Worm (Caenorhabditis elegans): Measurements from ENCODE around the gene try-1.

Gene try-1

DNA sequence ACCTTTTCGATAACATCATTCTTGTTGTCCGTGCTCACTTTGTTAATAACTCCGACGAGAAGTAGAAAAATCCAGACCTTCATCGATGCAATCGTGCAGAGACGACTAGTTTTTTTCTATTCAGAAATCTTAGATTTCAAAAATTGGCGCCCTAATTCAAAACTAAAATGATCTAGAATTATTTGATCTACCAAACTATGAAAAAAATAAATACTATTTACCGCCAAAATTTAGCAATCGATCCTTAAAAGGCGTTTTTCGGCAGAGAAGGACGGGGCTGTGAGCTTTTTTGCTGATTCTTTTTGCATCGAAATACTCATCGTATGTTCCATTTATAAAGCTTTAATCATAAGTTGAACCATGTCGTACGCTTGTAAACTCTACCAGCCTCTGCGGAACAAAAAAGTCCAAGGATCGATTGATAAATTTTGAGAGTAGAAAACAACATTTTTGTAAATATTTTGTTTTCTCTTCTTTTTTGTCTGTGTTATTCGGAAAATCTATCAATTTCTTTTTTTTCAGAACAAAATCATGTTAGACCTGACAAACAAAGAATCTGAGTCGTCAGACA is at the start of gene try-1, which contains the start of gene zyg-12:
Gene try-1, minus strand, starts transcription at position 148 of the 571 bp plus-strand sequence.
Gene zyg-12, plus strand, starts transcription at position 521 of the 571 bp plus-strand sequence.
- TF ChIP-seq klf-2 (GFP tag; conservative IDR thresholded peaks at IDR 0.05) = no peak
- TF ChIP-seq flt-1 (GFP tag; IDR thresholded peaks at IDR 0.05) = no peak
- no peak for TF ChIP-seq T22C8.4 (GFP tag; IDR thresholded peaks at IDR 0.05)
- no peak for TF ChIP-seq tab-1 (GFP tag; IDR thresholded peaks at IDR 0.05)
- no peak for TF ChIP-seq ztf-23 (GFP tag; IDR thresholded peaks at IDR 0.05)
- no peak for TF ChIP-seq cog-1 (tag; optimal IDR thresholded peaks at IDR 0.05)
- TF ChIP-seq ztf-29 (GFP tag; IDR thresholded peaks at IDR 0.05) = no peak
- TF ChIP-seq ref-1 (GFP tag; conservative IDR thresholded peaks at IDR 0.05) = no peak
- TF ChIP-seq med-1 (GFP tag; optimal IDR thresholded peaks at IDR 0.05; ENCODE audit: insufficient read depth) = no peak

- TF ChIP-seq ztf-29 (GFP tag; IDR thresholded peaks at IDR 0.05) (no peak), T22C8.4 (GFP tag; IDR thresholded peaks at IDR 0.05) (no peak), flt-1 (GFP tag; IDR thresholded peaks at IDR 0.05) (no peak), cog-1 (tag; optimal IDR thresholded peaks at IDR 0.05) (no peak), tab-1 (GFP tag; IDR thresholded peaks at IDR 0.05) (no peak), med-1 (GFP tag; optimal IDR thresholded peaks at IDR 0.05; ENCODE audit: insufficient read depth) (no peak), ref-1 (GFP tag; conservative IDR thresholded peaks at IDR 0.05) (no peak), ztf-23 (GFP tag; IDR thresholded peaks at IDR 0.05) (no peak), klf-2 (GFP tag; conservative IDR thresholded peaks at IDR 0.05) (no peak)
Measured at ce11 chrII:4999122-4999521, 49.8 kb upstream of the try-1 start, which contains the start of gene citk-2. citk-2 (plus strand) TSS chrII:4999520.

- TF ChIP-seq tab-1 (GFP tag; IDR thresholded peaks at IDR 0.05) (no peak), T22C8.4 (GFP tag; IDR thresholded peaks at IDR 0.05) (no peak), ref-1 (GFP tag; conservative IDR thresholded peaks at IDR 0.05) (no peak), cog-1 (tag; optimal IDR thresholded peaks at IDR 0.05) (no peak), ztf-29 (GFP tag; IDR thresholded peaks at IDR 0.05) (no peak), klf-2 (GFP tag; conservative IDR thresholded peaks at IDR 0.05) (no peak), ztf-23 (GFP tag; IDR thresholded peaks at IDR 0.05) (no peak), med-1 (GFP tag; optimal IDR thresholded peaks at IDR 0.05; ENCODE audit: insufficient read depth) (no peak), flt-1 (GFP tag; IDR thresholded peaks at IDR 0.05) (no peak)
Measured at ce11 chrII:4998657-4999056, 49.3 kb upstream of the try-1 start, which contains the start of gene F59A6.11. F59A6.11 (minus strand) TSS chrII:4998757.

ce11 chrII:4994939-4995338 is 45.6 kb upstream of the try-1 start, which contains the start of gene rnh-1.0:
rnh-1.0 (plus strand) TSS chrII:4995327.
- no peak for TF ChIP-seq ref-1 (GFP tag; conservative IDR thresholded peaks at IDR 0.05)
- TF ChIP-seq med-1 (GFP tag; optimal IDR thresholded peaks at IDR 0.05; ENCODE audit: insufficient read depth) = no peak
- no peak for TF ChIP-seq T22C8.4 (GFP tag; IDR thresholded peaks at IDR 0.05)
- TF ChIP-seq ztf-29 (GFP tag; IDR thresholded peaks at IDR 0.05) = no peak
- TF ChIP-seq cog-1 (tag; optimal IDR thresholded peaks at IDR 0.05) = no peak
- no peak for TF ChIP-seq ztf-23 (GFP tag; IDR thresholded peaks at IDR 0.05)
- no peak for TF ChIP-seq klf-2 (GFP tag; conservative IDR thresholded peaks at IDR 0.05)
- no peak for TF ChIP-seq flt-1 (GFP tag; IDR thresholded peaks at IDR 0.05)

- TF ChIP-seq klf-2 (GFP tag; conservative IDR thresholded peaks at IDR 0.05) (no peak), T22C8.4 (GFP tag; IDR thresholded peaks at IDR 0.05) (no peak), flt-1 (GFP tag; IDR thresholded peaks at IDR 0.05) (no peak), ref-1 (GFP tag; conservative IDR thresholded peaks at IDR 0.05) (no peak), cog-1 (tag; optimal IDR thresholded peaks at IDR 0.05) (no peak), ztf-23 (GFP tag; IDR thresholded peaks at IDR 0.05) (no peak), ztf-29 (GFP tag; IDR thresholded peaks at IDR 0.05) (no peak), tab-1 (GFP tag; IDR thresholded peaks at IDR 0.05) (no peak), med-1 (GFP tag; optimal IDR thresholded peaks at IDR 0.05; ENCODE audit: insufficient read depth) (no peak)
Measured at ce11 chrII:4993530-4994192, 44.3 kb upstream of the try-1 start, which contains the start of the genes eif-1 and vps-24. eif-1 (minus strand) TSS chrII:4993580. vps-24 (plus strand) TSS chrII:4993998.

ce11 chrII:4992977-4993376 is 43.6 kb upstream of the try-1 start, which contains the start of gene pigb-1:
pigb-1 (minus strand) TSS chrII:4993077.
- TF ChIP-seq klf-2 (GFP tag; conservative IDR thresholded peaks at IDR 0.05) (no peak), T22C8.4 (GFP tag; IDR thresholded peaks at IDR 0.05) (no peak), ref-1 (GFP tag; conservative IDR thresholded peaks at IDR 0.05) (no peak), tab-1 (GFP tag; IDR thresholded peaks at IDR 0.05) (no peak), ztf-29 (GFP tag; IDR thresholded peaks at IDR 0.05) (no peak), flt-1 (GFP tag; IDR thresholded peaks at IDR 0.05) (no peak)

DNA sequence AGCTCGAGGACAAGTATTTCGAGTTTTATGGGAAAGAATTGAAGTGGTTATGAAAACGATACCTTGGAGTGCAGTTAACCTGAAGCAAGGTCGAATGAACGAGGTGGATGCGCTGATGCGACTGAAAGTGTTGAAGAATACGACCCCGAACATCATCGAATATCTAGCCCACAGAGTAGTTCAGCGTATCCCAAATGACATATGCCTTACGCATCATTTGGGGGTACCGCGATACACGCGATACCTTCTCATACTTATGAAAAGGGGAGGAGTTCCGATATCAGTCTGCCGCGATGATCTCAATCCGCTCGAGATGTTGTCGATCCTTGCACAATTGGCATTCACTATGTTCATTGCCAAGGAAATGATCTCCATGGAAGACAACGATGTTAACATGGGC is 40.5 kb upstream of the try-1 start, which contains the start of gene T27F7.12:
Gene T27F7.12, plus strand, starts transcription at position 301 of the 400 bp plus-strand sequence.
- TF ChIP-seq klf-2 (GFP tag; conservative IDR thresholded peaks at IDR 0.05) (no peak), flt-1 (GFP tag; IDR thresholded peaks at IDR 0.05) (no peak), ref-1 (GFP tag; conservative IDR thresholded peaks at IDR 0.05) (no peak), ztf-23 (GFP tag; IDR thresholded peaks at IDR 0.05) (no peak), cog-1 (tag; optimal IDR thresholded peaks at IDR 0.05) (no peak), med-1 (GFP tag; optimal IDR thresholded peaks at IDR 0.05; ENCODE audit: insufficient read depth) (no peak), tab-1 (GFP tag; IDR thresholded peaks at IDR 0.05) (no peak), ztf-29 (GFP tag; IDR thresholded peaks at IDR 0.05) (no peak), T22C8.4 (GFP tag; IDR thresholded peaks at IDR 0.05) (no peak)

ce11 chrII:4987257-4987656 is 37.9 kb upstream of the try-1 start:
- TF ChIP-seq klf-2 (GFP tag; conservative IDR thresholded peaks at IDR 0.05) = no peak
- TF ChIP-seq ztf-23 (GFP tag; IDR thresholded peaks at IDR 0.05) = no peak

ce11 chrII:4986664-4987063 is 37.3 kb upstream of the try-1 start:
- TF ChIP-seq ref-1 (GFP tag; conservative IDR thresholded peaks at IDR 0.05) (no peak), T22C8.4 (GFP tag; IDR thresholded peaks at IDR 0.05) (no peak), ztf-23 (GFP tag; IDR thresholded peaks at IDR 0.05) (no peak), cog-1 (tag; optimal IDR thresholded peaks at IDR 0.05) (no peak), ztf-29 (GFP tag; IDR thresholded peaks at IDR 0.05) (no peak)

All from whole organism, midembryonic.